Fruit fly (Drosophila melanogaster) whole organism: ENCODE data around the gene Rbp1-like.
A peak's percentile ranks its signal among the peaks of the same experiment; 100 is the strongest.

Experiments used
- CG8478 ChIP-seq: fragments of >200 bp; optimal IDR thresholded peaks from 2 replicates; lab custom pipeline; 2018; ENCODE audit warnings: inconsistent platforms
- Dll ChIP-seq: fragments of >200 bp; optimal IDR thresholded peaks from 2 replicates; lab custom pipeline; 2017
- EcR ChIP-seq, 2 experiments: fragments of >200 bp; optimal IDR thresholded peaks; 2 replicates each; lab custom pipeline; 2017; ENCODE audit warnings: missing biosample characterization in 2 of 2, missing genetic modification characterization in 2 of 2, missing genetic modification reagents in 2 of 2
- pan ChIP-seq: fragments of >200 bp; optimal IDR thresholded peaks from 2 replicates; lab custom pipeline; 2017
- psq ChIP-seq: fragments of >200 bp; optimal IDR thresholded peaks from 2 replicates; lab custom pipeline; 2017
- usp ChIP-seq: fragments of >200 bp; optimal IDR thresholded peaks from 2 replicates; lab custom pipeline; 2017; ENCODE audit warnings: missing biosample characterization, missing genetic modification characterization, mixed read lengths

Rbp1-like gene

DNA sequence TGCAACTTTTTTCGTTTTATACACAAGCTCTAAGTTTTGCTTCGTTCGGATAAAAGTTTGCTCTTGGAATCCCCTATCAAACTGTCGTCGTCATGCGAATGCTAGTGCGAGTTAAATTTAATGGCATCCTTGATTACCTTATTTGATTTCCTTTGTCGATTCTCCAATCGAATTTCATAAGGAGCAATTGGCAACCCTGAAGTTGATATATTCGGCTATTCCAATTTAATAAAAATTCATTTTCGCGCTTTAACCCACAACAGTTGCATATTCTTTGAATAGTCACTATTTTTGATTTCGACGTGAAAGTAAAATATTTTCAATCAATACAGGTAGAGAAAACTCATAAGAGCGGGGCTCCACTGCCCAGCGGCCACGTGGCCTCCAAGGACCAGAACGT is 18.1 kb upstream of the Rbp1-like start, which contains the start of gene CG12725:
Gene CG12725, minus strand, starts transcription at position 101 of the 400 bp plus-strand sequence.
- TF ChIP-seq usp (GFP tag; lab: Kevin White, UChicago) (no peak), EcR (GFP tag; optimal IDR thresholded peaks at IDR 0.05; lab: Kevin White, UChicago) (no peak), psq (lab: Kevin White, UChicago) (no peak), pan (lab: Kevin White, UChicago) (no peak), CG8478 (no peak), Dll (lab: Kevin White, UChicago) (no peak)

DNA sequence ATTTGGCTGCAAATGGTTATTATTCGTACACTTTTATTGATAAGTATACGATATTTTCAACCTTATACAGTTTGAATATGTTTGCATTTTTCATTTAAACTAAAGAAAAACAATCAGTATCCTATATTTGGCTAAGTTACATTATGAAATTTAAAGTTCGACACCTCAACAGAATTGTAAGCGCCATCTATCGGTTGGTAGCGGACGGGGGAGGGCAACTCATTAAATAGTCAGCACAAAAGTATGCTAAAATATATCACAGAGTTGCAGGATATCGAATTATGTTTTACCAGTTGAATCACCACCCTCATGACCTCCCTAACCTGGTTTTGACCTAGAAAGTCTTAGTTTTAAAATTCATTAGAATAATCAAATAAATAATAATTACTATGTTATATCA is 16.6 kb upstream of the Rbp1-like start:
- TF ChIP-seq Dll (lab: Kevin White, UChicago): no peak
- no peak for TF ChIP-seq CG8478
- TF ChIP-seq psq (lab: Kevin White, UChicago): no peak
- TF ChIP-seq usp (GFP tag; lab: Kevin White, UChicago): no peak
- no peak for TF ChIP-seq EcR (GFP tag; optimal IDR thresholded peaks at IDR 0.05; lab: Kevin White, UChicago)
- no peak for TF ChIP-seq pan (lab: Kevin White, UChicago)

- TF ChIP-seq pan (lab: Kevin White, UChicago): no peak
- TF ChIP-seq EcR (GFP tag; optimal IDR thresholded peaks at IDR 0.05; lab: Kevin White, UChicago): no peak
- no peak for TF ChIP-seq CG8478
- no peak for TF ChIP-seq usp (GFP tag; lab: Kevin White, UChicago)
- TF ChIP-seq Dll (lab: Kevin White, UChicago): no peak
- no peak for TF ChIP-seq psq (lab: Kevin White, UChicago)
Measured at dm6 chrX:13397610-13398009, 12.9 kb upstream of the Rbp1-like start.

dm6 chrX:13396378-13397099 is 11.9 kb upstream of the Rbp1-like start, which contains the start of gene Bcat:
Bcat (plus strand) TSS chrX:13396899.
- no peak for TF ChIP-seq usp (GFP tag; lab: Kevin White, UChicago)
- no peak for TF ChIP-seq psq (lab: Kevin White, UChicago)
- TF ChIP-seq pan (lab: Kevin White, UChicago): no peak
- TF ChIP-seq Dll (lab: Kevin White, UChicago): no peak
- TF ChIP-seq CG8478: no peak
- TF ChIP-seq EcR (GFP tag; optimal IDR thresholded peaks at IDR 0.05; lab: Kevin White, UChicago): no peak

DNA sequence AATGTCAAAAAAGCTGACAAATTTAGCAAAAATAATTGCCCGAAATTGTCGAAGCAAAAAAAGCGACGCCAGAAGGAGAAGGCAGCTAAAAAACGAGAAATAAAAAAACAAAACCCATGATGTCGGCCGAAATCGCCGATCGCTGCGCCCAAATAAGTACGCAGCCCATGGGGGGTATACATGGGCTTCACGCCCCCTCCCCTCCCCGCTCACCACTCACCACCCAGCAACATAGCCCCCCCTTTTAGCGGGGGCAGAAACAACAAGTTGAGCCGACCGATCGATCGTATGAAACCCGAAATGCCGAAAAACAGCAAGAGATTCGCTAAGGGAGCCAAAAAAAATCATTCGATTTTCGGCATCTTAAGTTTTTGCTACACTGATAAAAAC is 11.3 kb upstream of the Rbp1-like start:
- TF ChIP-seq psq (lab: Kevin White, UChicago): no peak
- TF ChIP-seq Dll (lab: Kevin White, UChicago): no peak
- no peak for TF ChIP-seq EcR (GFP tag; optimal IDR thresholded peaks at IDR 0.05; lab: Kevin White, UChicago)
- no peak for TF ChIP-seq pan (lab: Kevin White, UChicago)
- TF ChIP-seq CG8478: no peak

- TF ChIP-seq pan (lab: Kevin White, UChicago): no peak
- TF ChIP-seq Dll (lab: Kevin White, UChicago): no peak
- no peak for TF ChIP-seq psq (lab: Kevin White, UChicago)
- no peak for TF ChIP-seq EcR (GFP tag; optimal IDR thresholded peaks at IDR 0.05; lab: Kevin White, UChicago)
- TF ChIP-seq CG8478: no peak
- TF ChIP-seq usp (GFP tag; lab: Kevin White, UChicago): no peak
Measured at dm6 chrX:13395020-13395419, 10.3 kb upstream of the Rbp1-like start.

DNA sequence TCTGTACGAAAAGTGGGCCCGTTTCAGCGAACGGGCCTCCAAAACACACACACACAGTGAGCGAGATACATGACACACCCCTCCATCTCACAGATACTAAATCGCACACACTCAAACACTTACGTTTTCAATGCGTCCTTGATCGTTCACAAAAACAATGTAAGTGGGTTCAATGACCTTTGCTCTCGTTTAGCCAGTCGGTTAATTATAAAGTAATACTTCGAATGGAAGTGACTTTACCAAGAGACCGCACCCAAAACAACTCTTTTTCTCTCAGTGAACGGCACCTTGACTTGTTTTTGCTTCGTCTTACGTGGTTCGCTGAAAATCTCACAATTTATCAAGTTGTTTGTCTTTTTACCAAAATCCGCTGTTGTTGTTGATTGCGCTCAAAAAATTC is 9.7 kb upstream of the Rbp1-like start:
- no peak for TF ChIP-seq CG8478
- TF ChIP-seq EcR (GFP tag; optimal IDR thresholded peaks at IDR 0.05; lab: Kevin White, UChicago): peak in 1 of 2 experiments; percentile 58

DNA sequence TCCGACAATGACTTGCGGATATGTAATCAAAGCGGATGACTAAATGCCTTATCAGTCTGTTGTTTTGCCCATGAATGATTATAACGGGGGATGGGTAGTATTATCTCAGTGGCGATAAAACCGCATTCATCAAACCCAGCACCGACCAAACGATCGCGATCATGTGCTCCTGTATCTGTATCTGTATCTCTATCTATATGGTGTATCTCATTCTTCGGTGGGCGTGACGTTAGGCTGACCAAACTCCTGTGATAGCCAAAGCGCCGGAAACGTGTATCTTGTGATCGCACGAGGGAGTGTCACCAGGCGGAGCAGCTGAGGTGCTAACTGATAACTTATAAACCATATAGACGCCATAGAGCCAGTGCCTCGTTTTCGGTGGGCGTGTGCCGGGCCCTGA is 8.1 kb upstream of the Rbp1-like start:
- TF ChIP-seq psq (lab: Kevin White, UChicago): no peak
- TF ChIP-seq usp (GFP tag; lab: Kevin White, UChicago): no peak
- TF ChIP-seq pan (lab: Kevin White, UChicago): no peak
- no peak for TF ChIP-seq EcR (GFP tag; optimal IDR thresholded peaks at IDR 0.05; lab: Kevin White, UChicago)
- TF ChIP-seq Dll (lab: Kevin White, UChicago): no peak
- no peak for TF ChIP-seq CG8478

DNA sequence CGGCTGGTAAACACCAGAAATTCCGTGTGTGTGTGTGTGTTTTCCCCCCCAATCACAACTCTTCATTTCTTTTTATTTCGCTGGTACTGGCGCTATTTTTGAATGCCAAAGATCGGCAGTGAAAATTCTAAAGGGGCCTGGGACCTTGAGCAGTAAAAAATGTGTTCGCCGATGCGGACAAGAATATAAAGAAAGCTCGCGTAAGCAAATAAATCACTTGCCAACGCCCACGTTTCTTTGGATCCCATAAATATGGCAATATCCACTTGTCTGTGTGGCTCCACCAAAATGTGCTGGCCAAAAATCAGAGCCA is 7.3 kb upstream of the Rbp1-like start:
- TF ChIP-seq pan (lab: Kevin White, UChicago): no peak
- TF ChIP-seq EcR (GFP tag; optimal IDR thresholded peaks at IDR 0.05; lab: Kevin White, UChicago): no peak
- TF ChIP-seq usp (GFP tag; lab: Kevin White, UChicago): no peak
- no peak for TF ChIP-seq CG8478
- no peak for TF ChIP-seq psq (lab: Kevin White, UChicago)
- TF ChIP-seq Dll (lab: Kevin White, UChicago): no peak

dm6 chrX:13391174-13392040 is 6.7 kb upstream of the Rbp1-like start:
- no peak for TF ChIP-seq usp (GFP tag; lab: Kevin White, UChicago)
- TF ChIP-seq pan (lab: Kevin White, UChicago): no peak
- TF ChIP-seq Dll (lab: Kevin White, UChicago): no peak
- TF ChIP-seq psq (lab: Kevin White, UChicago): no peak
- TF ChIP-seq CG8478: no peak
- TF ChIP-seq EcR (GFP tag; optimal IDR thresholded peaks at IDR 0.05; lab: Kevin White, UChicago): no peak

dm6 chrX:13390465-13391173 is 5.9 kb upstream of the Rbp1-like start:
- TF ChIP-seq usp (GFP tag; lab: Kevin White, UChicago) (no peak), psq (lab: Kevin White, UChicago) (no peak), pan (lab: Kevin White, UChicago) (no peak), EcR (GFP tag; optimal IDR thresholded peaks at IDR 0.05; lab: Kevin White, UChicago) (no peak), Dll (lab: Kevin White, UChicago) (no peak), CG8478 (no peak)
